Fruit fly (Drosophila melanogaster): Measurements from ENCODE around the gene CG6026.

The CG6026 gene

dm6 chr3R:19033238-19033637 is at the start of gene CG6026:
Gene CG6026 (plus strand): TSS chr3R:19033538.
- no peak for TF ChIP-seq ttk (optimal IDR thresholded peaks at IDR 0.05)
- no peak for TF ChIP-seq psq (optimal IDR thresholded peaks at IDR 0.05)
- TF ChIP-seq Sin3A (optimal IDR thresholded peaks at IDR 0.05): no peak
- TF ChIP-seq h (optimal IDR thresholded peaks at IDR 0.05): no peak
- TF ChIP-seq insv (optimal IDR thresholded peaks at IDR 0.05): no peak
- no peak for TF ChIP-seq Myc (optimal IDR thresholded peaks at IDR 0.05)

- TF ChIP-seq Sin3A (optimal IDR thresholded peaks at IDR 0.05): no peak
- no peak for TF ChIP-seq psq (optimal IDR thresholded peaks at IDR 0.05)
- TF ChIP-seq ttk (optimal IDR thresholded peaks at IDR 0.05): no peak
- no peak for TF ChIP-seq Myc (optimal IDR thresholded peaks at IDR 0.05)
- no peak for TF ChIP-seq h (optimal IDR thresholded peaks at IDR 0.05)
- no peak for TF ChIP-seq insv (optimal IDR thresholded peaks at IDR 0.05)
Observed at dm6 chr3R:18983614-18984185, 49.6 kb upstream of the CG6026 start, which contains the start of the genes snRNP-U1-C and gukh. Gene snRNP-U1-C (minus strand): TSS chr3R:18983650. Gene gukh (plus strand): TSS chr3R:18984025.

dm6 chr3R:18985114-18985785 is 48.1 kb upstream of the CG6026 start:
- TF ChIP-seq insv (optimal IDR thresholded peaks at IDR 0.05) (no peak), ttk (optimal IDR thresholded peaks at IDR 0.05) (no peak), psq (optimal IDR thresholded peaks at IDR 0.05) (no peak), Myc (optimal IDR thresholded peaks at IDR 0.05) (no peak), h (optimal IDR thresholded peaks at IDR 0.05) (no peak), Sin3A (optimal IDR thresholded peaks at IDR 0.05) (no peak)

- no peak for TF ChIP-seq Myc (optimal IDR thresholded peaks at IDR 0.05)
- TF ChIP-seq insv (optimal IDR thresholded peaks at IDR 0.05): no peak
- TF ChIP-seq Sin3A (optimal IDR thresholded peaks at IDR 0.05): no peak
- TF ChIP-seq h (optimal IDR thresholded peaks at IDR 0.05): no peak
- TF ChIP-seq psq (optimal IDR thresholded peaks at IDR 0.05): no peak
- no peak for TF ChIP-seq ttk (optimal IDR thresholded peaks at IDR 0.05)
Observed at dm6 chr3R:18986089-18986887, 47.0 kb upstream of the CG6026 start.

dm6 chr3R:18987428-18988416 is 45.6 kb upstream of the CG6026 start:
- no peak for TF ChIP-seq insv (optimal IDR thresholded peaks at IDR 0.05)
- no peak for TF ChIP-seq Myc (optimal IDR thresholded peaks at IDR 0.05)
- no peak for TF ChIP-seq Sin3A (optimal IDR thresholded peaks at IDR 0.05)
- no peak for TF ChIP-seq ttk (optimal IDR thresholded peaks at IDR 0.05)
- no peak for TF ChIP-seq h (optimal IDR thresholded peaks at IDR 0.05)
- no peak for TF ChIP-seq psq (optimal IDR thresholded peaks at IDR 0.05)

- TF ChIP-seq Sin3A (optimal IDR thresholded peaks at IDR 0.05) (no peak), insv (optimal IDR thresholded peaks at IDR 0.05) (no peak), h (optimal IDR thresholded peaks at IDR 0.05) (no peak), ttk (optimal IDR thresholded peaks at IDR 0.05) (no peak), psq (optimal IDR thresholded peaks at IDR 0.05) (no peak), Myc (optimal IDR thresholded peaks at IDR 0.05) (no peak)
Observed at dm6 chr3R:18988957-18989818, 44.1 kb upstream of the CG6026 start.

dm6 chr3R:18989819-18990137 is 43.6 kb upstream of the CG6026 start:
- no peak for TF ChIP-seq Sin3A (optimal IDR thresholded peaks at IDR 0.05)
- TF ChIP-seq h (optimal IDR thresholded peaks at IDR 0.05): no peak
- TF ChIP-seq Myc (optimal IDR thresholded peaks at IDR 0.05): no peak
- no peak for TF ChIP-seq psq (optimal IDR thresholded peaks at IDR 0.05)
- no peak for TF ChIP-seq insv (optimal IDR thresholded peaks at IDR 0.05)
- TF ChIP-seq ttk (optimal IDR thresholded peaks at IDR 0.05): no peak

- TF ChIP-seq Sin3A (optimal IDR thresholded peaks at IDR 0.05): no peak
- no peak for TF ChIP-seq insv (optimal IDR thresholded peaks at IDR 0.05)
- no peak for TF ChIP-seq psq (optimal IDR thresholded peaks at IDR 0.05)
- TF ChIP-seq Myc (optimal IDR thresholded peaks at IDR 0.05): no peak
- TF ChIP-seq h (optimal IDR thresholded peaks at IDR 0.05): no peak
- TF ChIP-seq ttk (optimal IDR thresholded peaks at IDR 0.05): no peak
Observed at dm6 chr3R:18990514-18990913, 42.8 kb upstream of the CG6026 start.

- TF ChIP-seq Myc (optimal IDR thresholded peaks at IDR 0.05) (no peak), psq (optimal IDR thresholded peaks at IDR 0.05) (no peak), h (optimal IDR thresholded peaks at IDR 0.05) (no peak), insv (optimal IDR thresholded peaks at IDR 0.05) (no peak), ttk (optimal IDR thresholded peaks at IDR 0.05) (no peak), Sin3A (optimal IDR thresholded peaks at IDR 0.05) (no peak)
Observed at dm6 chr3R:18991721-18992120, 41.6 kb upstream of the CG6026 start.

dm6 chr3R:18993159-18993558 is 40.2 kb upstream of the CG6026 start:
- TF ChIP-seq psq (optimal IDR thresholded peaks at IDR 0.05) (no peak), Sin3A (optimal IDR thresholded peaks at IDR 0.05) (no peak), Myc (optimal IDR thresholded peaks at IDR 0.05) (no peak), h (optimal IDR thresholded peaks at IDR 0.05) (no peak), insv (optimal IDR thresholded peaks at IDR 0.05) (no peak), ttk (optimal IDR thresholded peaks at IDR 0.05) (no peak)
